Worm (Caenorhabditis elegans) whole organism, L1 larva: Measurements from ENCODE around the gene W02H3.1.

Experiments
- C34B4.2 ChIP-seq: sonication (generic microtip); optimal IDR thresholded peaks from 2 replicates; lab custom pipeline; 2017; ENCODE audit warnings: mild to moderate bottlenecking, missing genetic modification characterization, missing compliant biosample characterization
- Y116A8C.19 ChIP-seq: sonication (generic microtip); optimal IDR thresholded peaks from 2 replicates; lab custom pipeline; 2016; ENCODE audit warnings: missing compliant biosample characterization, missing genetic modification characterization, borderline replicate concordance
- ama-1 ChIP-seq: fragments of 150-350 bp; optimal IDR thresholded peaks from 2 replicates; lab custom pipeline; 2014
- ceh-63 ChIP-seq: fragments of 200-800 bp; sonication (Bioruptor generic); optimal IDR thresholded peaks from 2 replicates; lab custom pipeline; 2018; ENCODE audit warnings: mild to moderate bottlenecking, missing genetic modification characterization, missing compliant biosample characterization
- ceh-90 ChIP-seq: sonication (generic microtip); optimal IDR thresholded peaks from 2 replicates; lab custom pipeline; 2016; ENCODE audit warnings: missing genetic modification characterization, missing compliant biosample characterization
- ces-1 ChIP-seq: fragments of 150-350 bp; optimal IDR thresholded peaks from 2 replicates; lab custom pipeline; 2014; ENCODE audit warnings: missing biosample characterization, missing genetic modification reagents, missing genetic modification characterization
- egl-27 ChIP-seq, 2 experiments: fragments of 150-350 bp in 1 of 2; sonication (generic microtip); optimal IDR thresholded peaks; 3 replicates each; lab custom pipeline; 2017 to 2018; ENCODE audit warnings: missing biosample characterization in 2 of 2, missing genetic modification characterization in 2 of 2, missing genetic modification reagents in 2 of 2
- elt-2 ChIP-seq: sonication (generic microtip); optimal IDR thresholded peaks from 2 replicates; lab custom pipeline; 2016; ENCODE audit warnings: missing genetic modification characterization, mild to moderate bottlenecking, inconsistent platforms, missing compliant biosample characterization, missing genetic modification reagents
- fkh-10 ChIP-seq: sonication (generic microtip); optimal IDR thresholded peaks from 2 replicates; lab custom pipeline; 2017; ENCODE audit warnings: missing biosample characterization, missing genetic modification reagents, missing genetic modification characterization
- fos-1 ChIP-seq: fragments of 150-350 bp; optimal IDR thresholded peaks from 2 replicates; lab custom pipeline; 2014; ENCODE audit warnings: missing biosample characterization, missing genetic modification characterization
- grh-1 ChIP-seq: fragments of 200-800 bp; sonication (Bioruptor generic); IDR thresholded peaks from 2 replicates; pipeline ENCODE4 v1.3.6; 2022; ENCODE audit warnings: missing genetic modification reagents, missing genetic modification characterization, missing compliant biosample characterization
- hlh-17 ChIP-seq: fragments of 200-800 bp; sonication (Bioruptor generic); optimal IDR thresholded peaks from 2 replicates; lab custom pipeline; 2018; ENCODE audit warnings: missing genetic modification characterization, mild to moderate bottlenecking, missing compliant biosample characterization, moderate library complexity, borderline replicate concordance
- isw-1 ChIP-seq: fragments of 200-800 bp; sonication (Bioruptor generic); IDR thresholded peaks from 2 replicates; pipeline ENCODE4 v1.3.6; 2022; ENCODE audit warnings: missing genetic modification characterization, missing compliant biosample characterization
- jun-1 ChIP-seq: fragments of 150-350 bp; optimal IDR thresholded peaks from 2 replicates; lab custom pipeline; 2014; ENCODE audit warnings: missing biosample characterization, missing genetic modification reagents, missing genetic modification characterization
- lin-13 ChIP-seq: fragments of 150-350 bp; optimal IDR thresholded peaks from 2 replicates; lab custom pipeline; 2014; ENCODE audit warnings: missing biosample characterization, missing genetic modification reagents, missing genetic modification characterization
- lin-14 ChIP-seq: fragments of 200-800 bp; sonication (Bioruptor generic); optimal IDR thresholded peaks from 2 replicates; lab custom pipeline; 2018; ENCODE audit warnings: mild to moderate bottlenecking, missing genetic modification characterization, moderate library complexity, missing compliant biosample characterization
- lin-15B ChIP-seq: fragments of 150-350 bp; sonication (generic microtip); optimal IDR thresholded peaks from 3 replicates; lab custom pipeline; 2014; ENCODE audit warnings: missing biosample characterization, missing genetic modification characterization
- lir-3 ChIP-seq: sonication (generic microtip); optimal IDR thresholded peaks from 2 replicates; lab custom pipeline; 2016; ENCODE audit warnings: mild to moderate bottlenecking, missing genetic modification characterization, moderate library complexity, missing compliant biosample characterization; ENCODE audit not compliant: poor library complexity
- nhr-20 ChIP-seq: sonication (generic microtip); optimal IDR thresholded peaks from 2 replicates; lab custom pipeline; 2016; ENCODE audit warnings: mild to moderate bottlenecking, missing genetic modification characterization, missing compliant biosample characterization
- nhr-28 ChIP-seq: fragments of 150-350 bp; optimal IDR thresholded peaks from 2 replicates; lab custom pipeline; 2014; ENCODE audit warnings: missing biosample characterization, missing genetic modification characterization
- nhr-71 ChIP-seq: sonication (generic microtip); optimal IDR thresholded peaks from 2 replicates; lab custom pipeline; 2016; ENCODE audit warnings: mild to moderate bottlenecking, missing genetic modification characterization, moderate library complexity, missing compliant biosample characterization
- nhr-90 ChIP-seq: sonication (generic microtip); optimal IDR thresholded peaks from 2 replicates; lab custom pipeline; 2016; ENCODE audit warnings: mild to moderate bottlenecking, missing genetic modification characterization, missing compliant biosample characterization; ENCODE audit not compliant: poor library complexity
- pag-3 ChIP-seq: sonication (generic microtip); optimal IDR thresholded peaks from 2 replicates; lab custom pipeline; 2017; ENCODE audit warnings: missing genetic modification characterization, mild to moderate bottlenecking, missing compliant biosample characterization, antibody characterized with exemption, borderline replicate concordance; ENCODE audit not compliant: insufficient read depth
- pqm-1 ChIP-seq: sonication (generic microtip); optimal IDR thresholded peaks from 3 replicates; lab custom pipeline; 2017; ENCODE audit warnings: missing biosample characterization, missing genetic modification characterization
- rnt-1 ChIP-seq: sonication (generic microtip); optimal IDR thresholded peaks from 2 replicates; lab custom pipeline; 2016; ENCODE audit warnings: mild to moderate bottlenecking, missing genetic modification characterization, moderate library complexity, missing compliant biosample characterization
- sox-4 ChIP-seq: sonication (generic microtip); optimal IDR thresholded peaks from 2 replicates; lab custom pipeline; 2016; ENCODE audit warnings: missing genetic modification characterization, missing compliant biosample characterization
- swsn-7 ChIP-seq: sonication (generic microtip); optimal IDR thresholded peaks from 2 replicates; lab custom pipeline; 2016; ENCODE audit warnings: missing genetic modification characterization, missing compliant biosample characterization
- unc-130 ChIP-seq: fragments of 150-350 bp; optimal IDR thresholded peaks from 2 replicates; lab custom pipeline; 2017; ENCODE audit warnings: missing biosample characterization, missing genetic modification characterization, inconsistent platforms
- unc-86 ChIP-seq: sonication (generic microtip); optimal IDR thresholded peaks from 2 replicates; lab custom pipeline; 2016; ENCODE audit warnings: missing genetic modification characterization, missing compliant biosample characterization
- unc-98 ChIP-seq: fragments of 200-800 bp; sonication (Bioruptor generic); IDR thresholded peaks from 2 replicates; pipeline ENCODE4 v1.3.6; 2022; ENCODE audit warnings: missing genetic modification characterization, missing compliant biosample characterization
- xbp-1 ChIP-seq: sonication (generic microtip); optimal IDR thresholded peaks from 2 replicates; lab custom pipeline; 2016; ENCODE audit warnings: missing genetic modification characterization, missing compliant biosample characterization
- zip-4 ChIP-seq: fragments of 200-800 bp; sonication (Bioruptor generic); optimal IDR thresholded peaks from 2 replicates; lab custom pipeline; 2018; ENCODE audit warnings: mild to moderate bottlenecking, missing genetic modification characterization, moderate library complexity, missing compliant biosample characterization

Gene W02H3.1

DNA sequence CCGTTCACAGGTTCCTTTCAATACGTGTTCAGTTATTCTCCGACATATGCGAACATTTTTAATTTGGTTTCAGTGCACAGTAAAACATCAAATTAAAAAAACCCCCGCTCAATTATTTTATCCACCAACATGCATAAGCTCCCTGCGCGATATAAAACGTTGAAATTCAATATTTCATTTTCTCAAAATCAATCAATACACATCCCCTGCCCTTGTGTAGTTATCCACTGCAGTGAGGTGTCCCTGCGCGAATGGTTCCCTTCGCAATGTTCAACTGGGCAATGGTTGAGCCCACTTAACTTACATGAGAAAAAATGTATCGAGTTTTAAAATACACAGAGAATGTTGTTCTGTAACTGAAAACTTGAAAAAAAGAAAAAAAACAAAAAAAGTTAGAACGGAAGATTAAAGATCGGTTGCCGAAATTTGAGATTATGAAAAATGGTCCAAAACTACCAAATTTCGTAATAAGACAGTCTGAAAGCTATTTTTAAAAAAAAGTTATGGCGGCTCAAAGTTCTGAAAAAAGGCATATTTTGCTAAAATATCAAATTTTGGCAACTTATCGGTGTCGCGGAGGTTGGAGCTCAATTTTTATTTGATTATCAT, 11.2 kb downstream of the W02H3.1 start (continued):
- TF ChIP-seq lin-14 (GFP tag; lab: Kevin White, UChicago), result peak; percentile 99
- TF ChIP-seq unc-130 (tag; lab: Kevin White, UChicago), result peak; percentile 91
- peak; percentile 100 for TF ChIP-seq nhr-90 (tag; lab: Kevin White, UChicago)
- TF ChIP-seq egl-27 (tag; optimal IDR thresholded peaks at IDR 0.05; lab: Kevin White, UChicago), result peak; percentile 96 to 99
- peak; percentile 100 for TF ChIP-seq rnt-1 (tag; lab: Kevin White, UChicago)
- TF ChIP-seq lin-13 (GFP tag; lab: Kevin White, UChicago), result peak; percentile 98
- TF ChIP-seq pqm-1 (tag; lab: Kevin White, UChicago), result peak; percentile 94
- TF ChIP-seq swsn-7 (tag; lab: Kevin White, UChicago), result peak; percentile 99
- TF ChIP-seq jun-1 (tag; lab: Kevin White, UChicago), result peak; percentile 100
- TF ChIP-seq fos-1 (tag; lab: Kevin White, UChicago), result peak; percentile 100
- peak; percentile 97 for TF ChIP-seq unc-98
- peak; percentile 69 for TF ChIP-seq nhr-28 (tag; lab: Kevin White, UChicago)
- TF ChIP-seq xbp-1 (tag; lab: Kevin White, UChicago), result peak; percentile 97
- TF ChIP-seq grh-1 (GFP tag; lab: Robert Waterston, UW), result peak; percentile 97
- TF ChIP-seq, all 84 proteins: peak for 81

DNA sequence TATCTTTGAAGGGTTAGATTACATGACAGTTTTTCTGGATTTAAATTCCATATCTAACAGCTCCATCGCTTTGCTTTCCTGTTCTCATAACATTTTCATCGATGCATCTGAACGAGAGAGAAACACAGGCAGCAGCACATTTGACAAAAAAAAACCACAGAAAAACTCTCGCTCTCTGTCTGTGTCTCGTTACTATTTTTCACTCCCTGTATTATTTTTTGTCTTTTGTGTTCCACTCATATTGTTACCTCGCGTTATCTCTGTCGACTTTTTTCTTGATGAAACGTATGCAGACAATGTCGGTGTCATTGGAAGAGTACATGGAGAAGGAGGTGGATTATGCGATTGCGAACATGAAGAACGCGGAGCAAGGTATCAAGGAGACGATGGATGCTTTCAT, 16.3 kb downstream of the W02H3.1 start, which contains the start of gene W04G3.11:
Gene W04G3.11, plus strand, starts transcription at position 244 of the 400 bp plus-strand sequence.
- TF ChIP-seq unc-86 (no peak), lir-3 (tag; lab: Kevin White, UChicago) (no peak), ces-1 (GFP tag; lab: Kevin White, UChicago) (no peak), isw-1 (GFP tag; lab: Robert Waterston, UW) (no peak)

DNA sequence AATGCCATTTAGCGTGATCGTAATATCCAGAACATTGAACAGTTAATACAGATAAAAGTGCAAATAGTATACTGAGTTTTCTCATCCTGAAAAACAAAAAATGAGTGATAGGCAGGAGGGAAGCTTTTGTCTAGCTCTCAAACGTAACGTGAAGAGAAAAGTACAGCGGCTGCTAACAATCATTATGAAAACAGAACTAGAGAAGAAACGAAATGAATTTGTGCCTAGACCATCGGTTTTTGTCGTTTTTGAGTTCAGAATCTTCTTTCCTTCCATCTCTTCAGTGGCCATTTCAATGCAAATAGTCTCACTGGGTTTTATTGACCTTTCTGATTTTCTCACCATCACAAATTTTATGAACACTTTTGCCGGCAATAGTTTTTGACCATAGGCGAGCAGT, 20.1 kb downstream of the W02H3.1 start, which contains the start of gene W04G3.7:
Gene W04G3.7, minus strand, starts transcription at position 101 of the 400 bp plus-strand sequence.
- TF ChIP-seq lin-13 (GFP tag; lab: Kevin White, UChicago) (no peak), Y116A8C.19 (tag; lab: Kevin White, UChicago) (no peak), nhr-90 (tag; lab: Kevin White, UChicago) (no peak), hlh-17 (GFP tag; lab: Kevin White, UChicago) (no peak), fkh-10 (GFP tag; lab: Kevin White, UChicago) (no peak), lin-15B (no peak), C34B4.2 (tag; lab: Kevin White, UChicago) (no peak), fos-1 (tag; lab: Kevin White, UChicago) (no peak), zip-4 (GFP tag; lab: Kevin White, UChicago) (no peak), ama-1 (lab: Kevin White, UChicago) (no peak), sox-4 (tag; lab: Kevin White, UChicago) (no peak)

DNA sequence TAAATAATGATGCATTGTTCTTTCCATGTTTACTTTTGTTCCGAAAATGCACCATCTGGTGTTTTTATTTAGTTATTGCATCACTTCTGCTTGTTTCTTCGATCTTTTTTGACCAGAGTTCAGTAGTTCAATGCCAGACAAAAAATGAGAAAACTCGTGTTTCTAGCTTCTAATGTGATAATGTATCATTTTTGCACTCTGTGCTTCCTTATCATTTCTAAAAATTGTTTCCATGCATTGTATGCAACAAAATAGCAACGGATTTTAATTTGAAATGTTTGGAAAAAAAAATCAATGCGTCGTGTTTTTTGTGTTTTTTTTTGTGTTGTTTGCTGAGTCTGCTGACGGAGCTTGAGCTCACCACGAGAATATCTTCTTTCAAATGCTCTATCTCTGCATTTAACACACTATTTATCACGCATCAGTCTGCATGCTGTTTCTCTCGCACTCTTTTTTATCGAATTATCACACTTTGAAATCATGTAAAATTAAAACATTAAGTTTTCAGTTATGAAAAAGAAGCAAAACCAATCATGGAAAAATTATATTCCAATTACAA, 25.0 kb downstream of the W02H3.1 start, which contains the start of gene sulp-7:
Gene sulp-7, plus strand, starts transcription at position 509 of the 559 bp plus-strand sequence.
- no peak for TF ChIP-seq pag-3 (tag; lab: Kevin White, UChicago)
- TF ChIP-seq nhr-71 (tag; lab: Kevin White, UChicago), result peak; percentile 35
- TF ChIP-seq ceh-90 (tag; lab: Kevin White, UChicago), result no peak
- TF ChIP-seq elt-2 (tag; lab: Kevin White, UChicago), result peak; percentile 55
- TF ChIP-seq ceh-63, result no peak
- TF ChIP-seq nhr-20 (tag; lab: Kevin White, UChicago), result peak; percentile 2
- peak; percentile 22 for TF ChIP-seq rnt-1 (tag; lab: Kevin White, UChicago)
